Fruit fly (Drosophila melanogaster) whole organism, embryonic: ENCODE measurements around the gene CG34427.
A peak's percentile ranks its signal among the peaks of the same experiment; 100 is the strongest.

Source experiments
- B-H1 ChIP-seq: fragments of 200-800 bp; sonication (Bioruptor generic); IDR thresholded peaks from 3 replicates; pipeline ENCODE4 v1.3.6; 2022; ENCODE audit warnings: missing biosample characterization, missing genetic modification characterization
- BEAF-32 ChIP-seq: fragments of 200-800 bp; sonication (Bioruptor generic); optimal IDR thresholded peaks from 3 replicates; lab custom pipeline; 2017; ENCODE audit warnings: missing biosample characterization, missing genetic modification characterization, mild to moderate bottlenecking, moderate library complexity, missing genetic modification reagents
- CG10431 ChIP-seq: fragments of 200-800 bp; sonication (Bioruptor generic); optimal IDR thresholded peaks from 3 replicates; lab custom pipeline; 2018; ENCODE audit warnings: missing biosample characterization, mild to moderate bottlenecking, missing genetic modification characterization
- CG10462 ChIP-seq: fragments of 200-800 bp; sonication (Bioruptor generic); optimal IDR thresholded peaks from 2 replicates; lab custom pipeline; 2016; ENCODE audit warnings: missing biosample characterization, missing genetic modification characterization
- CG11093 ChIP-seq: fragments of 200-800 bp; sonication (Bioruptor generic); IDR thresholded peaks from 3 replicates; pipeline ENCODE4 v1.3.6; 2022; ENCODE audit warnings: missing biosample characterization, missing genetic modification characterization
- CG1233 ChIP-seq: fragments of 200-800 bp; sonication (Bioruptor generic); optimal IDR thresholded peaks from 4 replicates; lab custom pipeline; 2018; ENCODE audit warnings: missing biosample characterization, mild to moderate bottlenecking, missing genetic modification characterization
- CG13287 ChIP-seq: fragments of 200-800 bp; sonication (Bioruptor generic); IDR thresholded peaks from 2 replicates; pipeline ENCODE4 v1.3.6; 2022; ENCODE audit warnings: missing biosample characterization, missing genetic modification characterization; ENCODE audit not compliant: partially characterized antibody
- CG13296 ChIP-seq: fragments of 200-800 bp; sonication (Bioruptor generic); optimal IDR thresholded peaks from 3 replicates; lab custom pipeline; 2018; ENCODE audit warnings: missing biosample characterization, mild to moderate bottlenecking, missing genetic modification characterization
- CG14860 ChIP-seq: fragments of 200-800 bp; sonication (Bioruptor generic); IDR thresholded peaks from 3 replicates; pipeline ENCODE4 v1.3.6; 2022; ENCODE audit warnings: missing biosample characterization, missing genetic modification characterization; ENCODE audit not compliant: partially characterized antibody
- CG15269 ChIP-seq: fragments of 200-800 bp; sonication (Bioruptor generic); optimal IDR thresholded peaks from 2 replicates; lab custom pipeline; 2018; ENCODE audit warnings: missing biosample characterization, mild to moderate bottlenecking, missing genetic modification characterization, moderate library complexity
- CG17186 ChIP-seq: fragments of 200-800 bp; sonication (Bioruptor generic); optimal IDR thresholded peaks from 3 replicates; lab custom pipeline; 2017; ENCODE audit warnings: missing biosample characterization, missing genetic modification reagents, missing genetic modification characterization
- CG17359 ChIP-seq: fragments of 200-800 bp; sonication (Bioruptor generic); optimal IDR thresholded peaks from 3 replicates; lab custom pipeline; 2018; ENCODE audit warnings: missing biosample characterization, mild to moderate bottlenecking, missing genetic modification characterization, moderate library complexity
- CG17568 ChIP-seq: fragments of 200-800 bp; sonication (Bioruptor generic); optimal IDR thresholded peaks from 2 replicates; lab custom pipeline; 2018; ENCODE audit warnings: missing biosample characterization, mild to moderate bottlenecking, missing genetic modification characterization, moderate library complexity
- CG1792 ChIP-seq: fragments of 200-800 bp; sonication (Bioruptor generic); optimal IDR thresholded peaks from 2 replicates; lab custom pipeline; 2016; ENCODE audit warnings: missing biosample characterization, missing genetic modification characterization
- CG2120 ChIP-seq: fragments of 200-800 bp; sonication (Bioruptor generic); optimal IDR thresholded peaks from 3 replicates; lab custom pipeline; 2016; ENCODE audit warnings: missing biosample characterization, missing genetic modification characterization
- CG31224 ChIP-seq: fragments of 200-800 bp; sonication (Bioruptor generic); IDR thresholded peaks from 2 replicates; pipeline ENCODE4 v1.3.6; 2022; ENCODE audit warnings: missing biosample characterization, missing genetic modification characterization
- CG32532 ChIP-seq: fragments of 200-800 bp; sonication (Bioruptor generic); IDR thresholded peaks from 2 replicates; pipeline ENCODE4 v1.3.6; 2022; ENCODE audit warnings: missing biosample characterization, missing genetic modification characterization
- CG5953 ChIP-seq: fragments of 200-800 bp; sonication (Bioruptor generic); IDR thresholded peaks from 2 replicates; pipeline ENCODE4 v1.3.6; 2022; ENCODE audit warnings: missing biosample characterization, missing genetic modification characterization
- CG7745 ChIP-seq: fragments of 200-800 bp; sonication (Bioruptor generic); optimal IDR thresholded peaks from 2 replicates; lab custom pipeline; 2018; ENCODE audit warnings: missing biosample characterization, mild to moderate bottlenecking, missing genetic modification characterization, moderate library complexity
- CG7839 ChIP-seq: fragments of 200-800 bp; sonication (Bioruptor generic); optimal IDR thresholded peaks from 3 replicates; lab custom pipeline; 2018; ENCODE audit warnings: missing biosample characterization, mild to moderate bottlenecking, missing genetic modification characterization, moderate library complexity
- CG8290 ChIP-seq, 3 experiments: fragments of 200-800 bp; sonication (Bioruptor generic); optimal IDR thresholded peaks; 2 replicates each; lab custom pipeline; 2016 to 2019; ENCODE audit warnings: missing biosample characterization in 3 of 3, missing genetic modification characterization in 3 of 3, mild to moderate bottlenecking in 2 of 3, moderate library complexity in 1 of 3
- Dfd ChIP-seq, 2 experiments: fragments of >200 bp; optimal IDR thresholded peaks; 2 replicates each; lab custom pipeline; 2017; ENCODE audit warnings: missing biosample characterization in 2 of 2, missing genetic modification characterization in 2 of 2
- E2f2 ChIP-seq: fragments of 200-800 bp; sonication (Bioruptor generic); IDR thresholded peaks from 2 replicates; pipeline ENCODE4 v1.3.6; 2022; ENCODE audit warnings: missing biosample characterization, missing genetic modification characterization
- Eip74EF ChIP-seq, 2 experiments: fragments of 200-800 bp in 1 of 2; fragments of >200 bp in 1 of 2; sonication (Bioruptor generic) in 1 of 2; optimal IDR thresholded peaks; 2 replicates each; lab custom pipeline; 2017 to 2019; ENCODE audit warnings: missing biosample characterization in 2 of 2, missing genetic modification characterization in 2 of 2, mild to moderate bottlenecking in 1 of 2, moderate library complexity in 1 of 2
- Ets65A ChIP-seq: fragments of 200-800 bp; sonication (Bioruptor generic); peaks from one replicate; lab custom pipeline; 2016; ENCODE audit warnings: missing biosample characterization, missing genetic modification characterization
- HLH3B ChIP-seq: fragments of 200-800 bp; sonication (Bioruptor generic); IDR thresholded peaks from 2 replicates; pipeline ENCODE4 v1.3.6; 2022; ENCODE audit warnings: missing biosample characterization, missing genetic modification characterization
- Hand ChIP-seq: fragments of 200-800 bp; sonication (Bioruptor generic); optimal IDR thresholded peaks from 2 replicates; lab custom pipeline; 2017; ENCODE audit warnings: mild to moderate bottlenecking, missing biosample characterization, missing genetic modification reagents, missing genetic modification characterization
- PHDP ChIP-seq: fragments of 200-800 bp; sonication (Bioruptor generic); optimal IDR thresholded peaks from 3 replicates; lab custom pipeline; 2018; ENCODE audit warnings: missing biosample characterization, mild to moderate bottlenecking, missing genetic modification characterization, moderate library complexity
- Pdp1 ChIP-seq, 2 experiments: fragments of 200-800 bp; sonication (Bioruptor generic); optimal IDR thresholded peaks; 3 replicates each; lab custom pipeline; 2016; ENCODE audit warnings: missing biosample characterization in 2 of 2, missing genetic modification characterization in 2 of 2, mild to moderate bottlenecking in 1 of 2, moderate library complexity in 1 of 2
- TFAM ChIP-seq: fragments of 200-800 bp; sonication (Bioruptor generic); optimal IDR thresholded peaks from 2 replicates; lab custom pipeline; 2017; ENCODE audit warnings: missing biosample characterization, missing genetic modification characterization, inconsistent platforms
- amos ChIP-seq: fragments of 200-800 bp; sonication (Bioruptor generic); IDR thresholded peaks from 2 replicates; pipeline ENCODE4 v1.3.6; 2022; ENCODE audit warnings: missing biosample characterization, missing genetic modification characterization; ENCODE audit not compliant: partially characterized antibody
- ato ChIP-seq: fragments of 200-800 bp; sonication (Bioruptor generic); IDR thresholded peaks from 2 replicates; pipeline ENCODE4 v1.3.6; 2022; ENCODE audit warnings: missing biosample characterization, missing genetic modification characterization; ENCODE audit not compliant: partially characterized antibody
- chm ChIP-seq: fragments of 200-800 bp; sonication (Bioruptor generic); IDR thresholded peaks from 2 replicates; pipeline ENCODE4 v1.3.6; 2022; ENCODE audit warnings: missing biosample characterization, missing genetic modification characterization
- crp ChIP-seq, 2 experiments: fragments of 200-800 bp; sonication (Bioruptor generic); optimal IDR thresholded peaks; 2 replicates in 1 of 2; 3 replicates in 1 of 2; lab custom pipeline; 2017; ENCODE audit warnings: missing biosample characterization in 2 of 2, missing genetic modification characterization in 2 of 2, mild to moderate bottlenecking in 1 of 2, moderate library complexity in 1 of 2
- cwo ChIP-seq: fragments of 200-800 bp; sonication (Bioruptor generic); optimal IDR thresholded peaks from 3 replicates; lab custom pipeline; 2017; ENCODE audit warnings: missing biosample characterization, missing genetic modification characterization, mild to moderate bottlenecking, moderate library complexity, missing genetic modification reagents
- gfzf ChIP-seq: fragments of 200-800 bp; sonication (Bioruptor generic); optimal IDR thresholded peaks from 2 replicates; lab custom pipeline; 2016; ENCODE audit warnings: missing biosample characterization, mild to moderate bottlenecking, missing genetic modification characterization, moderate library complexity
- gro ChIP-seq: fragments of 200-800 bp; sonication (Bioruptor generic); optimal IDR thresholded peaks from 2 replicates; lab custom pipeline; 2016; ENCODE audit warnings: missing biosample characterization, missing genetic modification characterization
- kah ChIP-seq: fragments of 200-800 bp; sonication (Bioruptor generic); optimal IDR thresholded peaks from 2 replicates; lab custom pipeline; 2018; ENCODE audit warnings: missing biosample characterization, mild to moderate bottlenecking, missing genetic modification characterization
- kni ChIP-seq: fragments of 200-800 bp; sonication (Bioruptor generic); optimal IDR thresholded peaks from 3 replicates; lab custom pipeline; 2017; ENCODE audit warnings: mild to moderate bottlenecking, missing biosample characterization, missing genetic modification reagents, missing genetic modification characterization
- lbe ChIP-seq: fragments of 200-800 bp; sonication (Bioruptor generic); optimal IDR thresholded peaks from 2 replicates; lab custom pipeline; 2016; ENCODE audit warnings: missing biosample characterization, mild to moderate bottlenecking, missing genetic modification characterization
- nau ChIP-seq: fragments of 200-800 bp; sonication (Bioruptor generic); optimal IDR thresholded peaks from 3 replicates; lab custom pipeline; 2017; ENCODE audit warnings: missing biosample characterization, mild to moderate bottlenecking, missing genetic modification characterization, missing genetic modification reagents
- nmo ChIP-seq: fragments of 200-800 bp; sonication (Bioruptor generic); optimal IDR thresholded peaks from 2 replicates; lab custom pipeline; 2018; ENCODE audit warnings: missing biosample characterization, mild to moderate bottlenecking, missing genetic modification characterization, moderate library complexity
- p53 ChIP-seq: fragments of 200-800 bp; sonication (Bioruptor generic); optimal IDR thresholded peaks from 2 replicates; lab custom pipeline; 2016; ENCODE audit warnings: missing biosample characterization, missing genetic modification characterization
- sr ChIP-seq: fragments of 200-800 bp; sonication (Bioruptor generic); IDR thresholded peaks from 3 replicates; pipeline ENCODE4 v1.3.6; 2022; ENCODE audit warnings: missing biosample characterization, missing genetic modification characterization
- toy ChIP-seq: fragments of 200-800 bp; sonication (Bioruptor generic); IDR thresholded peaks from 2 replicates; pipeline ENCODE4 v1.3.6; 2022; ENCODE audit warnings: missing biosample characterization, missing genetic modification characterization
- wor ChIP-seq: fragments of 200-800 bp; sonication (Bioruptor generic); IDR thresholded peaks from 2 replicates; pipeline ENCODE4 v1.3.6; 2022; ENCODE audit warnings: missing biosample characterization, missing genetic modification characterization

The CG34427 gene

dm6 chr3L:8827133-8827867, 22.7 kb downstream of the CG34427 start, which contains the start of gene dally (continued):
- TF ChIP-seq CG13287 (GFP tag; lab: Robert Waterston, UW), result peak; percentile 70
- TF ChIP-seq CG15269 (tag; lab: Kevin White, UChicago), result peak; percentile 1

dm6 chr3L:8827868-8828159, 23.2 kb downstream of the CG34427 start:
- TF ChIP-seq CG7839 (tag; lab: Kevin White, UChicago), result no peak
- no peak for TF ChIP-seq Ets65A (GFP tag; lab: Kevin White, UChicago)
- peak; percentile 63 for TF ChIP-seq cwo (GFP tag; lab: Kevin White, UChicago)
- no peak for TF ChIP-seq CG1233 (GFP tag; lab: Kevin White, UChicago)
- peak in 1 of 2 experiments; percentile 43 for TF ChIP-seq crp (GFP tag; optimal IDR thresholded peaks at IDR 0.05; lab: Kevin White, UChicago)
- TF ChIP-seq ato, result no peak
- TF ChIP-seq sr, result peak; percentile 60; the same call in 1 of the 3 replicates
- no peak for TF ChIP-seq nmo (GFP tag; lab: Kevin White, UChicago)
- no peak for TF ChIP-seq CG8290 (GFP tag; optimal IDR thresholded peaks at IDR 0.05; lab: Kevin White, UChicago)
- peak in 1 of 2 experiments; percentile 15 for TF ChIP-seq CG8290 (tag; optimal IDR thresholded peaks at IDR 0.05; lab: Kevin White, UChicago)
- 0 out of 2 replicates have a peak, but pooled peaks have one; percentile 3 for TF ChIP-seq amos
- TF ChIP-seq CG14860 (GFP tag; lab: Robert Waterston, UW), result no peak
- TF ChIP-seq wor (GFP tag; lab: Robert Waterston, UW), result no peak
- no peak for TF ChIP-seq toy (GFP tag; lab: Robert Waterston, UW)
- TF ChIP-seq E2f2 (GFP tag; lab: Robert Waterston, UW), result no peak
- TF ChIP-seq Hand (GFP tag; lab: Kevin White, UChicago), result no peak
- TF ChIP-seq chm (GFP tag; lab: Robert Waterston, UW), result no peak; the same call in 1 of the 2 replicates
- no peak for TF ChIP-seq PHDP (tag; lab: Kevin White, UChicago)
- TF ChIP-seq CG2120 (GFP tag; lab: Kevin White, UChicago), result no peak
- TF ChIP-seq gfzf, result no peak
- no peak for TF ChIP-seq CG1792 (GFP tag; lab: Kevin White, UChicago)
- no peak for TF ChIP-seq CG10462
- TF ChIP-seq gro (GFP tag; lab: Kevin White, UChicago), result no peak
- TF ChIP-seq kni (GFP tag; lab: Kevin White, UChicago), result peak; percentile 3
- no peak for TF ChIP-seq CG13296 (GFP tag; lab: Kevin White, UChicago)
- no peak for TF ChIP-seq Pdp1 (GFP tag; optimal IDR thresholded peaks at IDR 0.05; lab: Kevin White, UChicago)
- no peak for TF ChIP-seq kah
- TF ChIP-seq CG10431 (GFP tag; lab: Kevin White, UChicago), result no peak
- no peak for TF ChIP-seq p53 (GFP tag; lab: Kevin White, UChicago)
- TF ChIP-seq HLH3B (GFP tag; lab: Robert Waterston, UW), result no peak
- no peak for TF ChIP-seq CG17186 (GFP tag; lab: Kevin White, UChicago)
- no peak for TF ChIP-seq CG11093 (GFP tag; lab: Robert Waterston, UW)
- TF ChIP-seq Eip74EF (GFP tag; optimal IDR thresholded peaks at IDR 0.05; lab: Kevin White, UChicago), result no peak
- no peak for TF ChIP-seq CG32532 (GFP tag; lab: Robert Waterston, UW)
- no peak for TF ChIP-seq CG7745 (tag; lab: Kevin White, UChicago)
- no peak for TF ChIP-seq TFAM
- peak; percentile 8 for TF ChIP-seq BEAF-32 (GFP tag; lab: Kevin White, UChicago)
- no peak for TF ChIP-seq CG17568 (GFP tag; lab: Kevin White, UChicago)
- TF ChIP-seq Dfd (GFP tag; optimal IDR thresholded peaks at IDR 0.05; lab: Kevin White, UChicago), result peak in 1 of 2 experiments; percentile 49
- no peak for TF ChIP-seq CG17359 (tag; lab: Kevin White, UChicago)
- no peak for TF ChIP-seq B-H1
- TF ChIP-seq CG5953 (GFP tag; lab: Robert Waterston, UW), result no peak
- no peak for TF ChIP-seq CG31224 (GFP tag; lab: Robert Waterston, UW)
- no peak for TF ChIP-seq lbe (GFP tag; lab: Kevin White, UChicago)
- TF ChIP-seq nau, result no peak
